Fruit fly (Drosophila melanogaster) whole organism, embryonic: ENCODE results near the gene CG4461.

ENCODE experiments used
- CG10267 ChIP-seq: fragments of 200-800 bp; sonication (Bioruptor generic); optimal IDR thresholded peaks from 2 replicates; lab custom pipeline; 2018; ENCODE audit warnings: missing biosample characterization, mild to moderate bottlenecking, missing genetic modification characterization, moderate library complexity
- CG11456 ChIP-seq: fragments of 200-800 bp; sonication (Bioruptor generic); IDR thresholded peaks from 3 replicates; pipeline ENCODE4 v1.3.6; 2022; ENCODE audit warnings: missing biosample characterization, missing genetic modification characterization
- CG12391 ChIP-seq: fragments of 200-800 bp; sonication (Bioruptor generic); optimal IDR thresholded peaks from 3 replicates; lab custom pipeline; 2018; ENCODE audit warnings: missing biosample characterization, mild to moderate bottlenecking, missing genetic modification characterization, moderate library complexity
- CG13123 ChIP-seq: fragments of 200-800 bp; sonication (Bioruptor generic); optimal IDR thresholded peaks from 2 replicates; lab custom pipeline; 2016; ENCODE audit warnings: missing biosample characterization, missing genetic modification characterization
- CG13624 ChIP-seq: fragments of 200-800 bp; sonication (Bioruptor generic); optimal IDR thresholded peaks from 2 replicates; lab custom pipeline; 2016; ENCODE audit warnings: missing biosample characterization, missing genetic modification characterization
- CG14860 ChIP-seq: fragments of 200-800 bp; sonication (Bioruptor generic); IDR thresholded peaks from 3 replicates; pipeline ENCODE4 v1.3.6; 2022; ENCODE audit warnings: missing biosample characterization, missing genetic modification characterization; ENCODE audit not compliant: partially characterized antibody
- CG18262 ChIP-seq: fragments of 200-800 bp; optimal IDR thresholded peaks from 3 replicates; lab custom pipeline; 2019; ENCODE audit warnings: missing biosample characterization, mild to moderate bottlenecking, missing genetic modification characterization, moderate library complexity
- CG1832 ChIP-seq: fragments of 200-800 bp; sonication (Bioruptor generic); optimal IDR thresholded peaks from 2 replicates; lab custom pipeline; 2017; ENCODE audit warnings: missing biosample characterization, mild to moderate bottlenecking, missing genetic modification characterization, inconsistent platforms
- CG33213 ChIP-seq: fragments of 200-800 bp; sonication (Bioruptor generic); optimal IDR thresholded peaks from 3 replicates; lab custom pipeline; 2016; ENCODE audit warnings: missing biosample characterization, missing genetic modification characterization
- CG34376 ChIP-seq: fragments of 200-800 bp; sonication (Bioruptor generic); optimal IDR thresholded peaks from 2 replicates; lab custom pipeline; 2018; ENCODE audit warnings: missing biosample characterization, mild to moderate bottlenecking, missing genetic modification characterization
- CG42726 ChIP-seq: fragments of 200-800 bp; sonication (Bioruptor generic); IDR thresholded peaks from 2 replicates; pipeline ENCODE4 v1.3.6; 2022; ENCODE audit warnings: missing biosample characterization, missing genetic modification characterization; ENCODE audit not compliant: partially characterized antibody
- CG4360 ChIP-seq: fragments of 200-800 bp; sonication (Bioruptor generic); IDR thresholded peaks from 2 replicates; pipeline ENCODE4 v1.3.6; 2022; ENCODE audit warnings: missing biosample characterization, missing genetic modification characterization
- CG6175 ChIP-seq: fragments of 200-800 bp; sonication (Bioruptor generic); IDR thresholded peaks from 3 replicates; pipeline ENCODE4 v1.3.6; 2022; ENCODE audit warnings: missing biosample characterization, missing genetic modification characterization
- CG6791 ChIP-seq: fragments of 200-800 bp; sonication (Bioruptor generic); IDR thresholded peaks from 3 replicates; pipeline ENCODE4 v1.3.6; 2022; ENCODE audit warnings: missing biosample characterization, missing genetic modification characterization; ENCODE audit not compliant: partially characterized antibody
- CG7839 ChIP-seq: fragments of 200-800 bp; sonication (Bioruptor generic); optimal IDR thresholded peaks from 3 replicates; lab custom pipeline; 2018; ENCODE audit warnings: missing biosample characterization, mild to moderate bottlenecking, missing genetic modification characterization, moderate library complexity
- CG8359 ChIP-seq: fragments of 200-800 bp; sonication (Bioruptor generic); optimal IDR thresholded peaks from 2 replicates; lab custom pipeline; 2017; ENCODE audit warnings: missing biosample characterization, mild to moderate bottlenecking, missing genetic modification characterization, borderline replicate concordance
- CG9437 ChIP-seq: fragments of 200-800 bp; sonication (Bioruptor generic); optimal IDR thresholded peaks from 2 replicates; lab custom pipeline; 2018; ENCODE audit warnings: missing biosample characterization, mild to moderate bottlenecking, missing genetic modification characterization
- Dek ChIP-seq: fragments of 200-800 bp; sonication (Bioruptor generic); optimal IDR thresholded peaks from 3 replicates; lab custom pipeline; 2019; ENCODE audit warnings: missing biosample characterization, mild to moderate bottlenecking, missing genetic modification characterization, moderate library complexity
- Dip3 ChIP-seq: fragments of 200-800 bp; sonication (Bioruptor generic); optimal IDR thresholded peaks from 3 replicates; lab custom pipeline; 2016; ENCODE audit warnings: missing biosample characterization, missing genetic modification characterization
- H2.0 ChIP-seq: fragments of 200-800 bp; sonication (Bioruptor generic); IDR thresholded peaks from 2 replicates; pipeline ENCODE4 v1.3.6; 2022; ENCODE audit warnings: missing biosample characterization, missing genetic modification characterization
- Hr78 ChIP-seq, 2 experiments: fragments of 200-800 bp in 1 of 2; fragments of >200 bp in 1 of 2; sonication (Bioruptor generic) in 1 of 2; optimal IDR thresholded peaks; 2 replicates each; lab custom pipeline; 2017 to 2019; ENCODE audit warnings: missing biosample characterization in 2 of 2, missing genetic modification characterization in 2 of 2, mild to moderate bottlenecking in 1 of 2, moderate library complexity in 1 of 2
- Lim3 ChIP-seq: fragments of 200-800 bp; sonication (Bioruptor generic); IDR thresholded peaks from 2 replicates; pipeline ENCODE4 v1.3.6; 2022; ENCODE audit warnings: missing biosample characterization, missing genetic modification characterization
- Lpt ChIP-seq: fragments of >200 bp; optimal IDR thresholded peaks from 2 replicates; lab custom pipeline; 2018; ENCODE audit warnings: missing biosample characterization, missing genetic modification characterization
- MBD-R2 ChIP-seq: fragments of 200-800 bp; sonication (Bioruptor generic); IDR thresholded peaks from 2 replicates; pipeline ENCODE4 v1.3.6; 2022; ENCODE audit warnings: missing biosample characterization, missing genetic modification characterization
- Ssrp ChIP-seq: fragments of 200-800 bp; sonication (Bioruptor generic); optimal IDR thresholded peaks from 2 replicates; lab custom pipeline; 2018; ENCODE audit warnings: missing biosample characterization, mild to moderate bottlenecking, missing genetic modification characterization, moderate library complexity
- TFAM ChIP-seq: fragments of 200-800 bp; sonication (Bioruptor generic); optimal IDR thresholded peaks from 2 replicates; lab custom pipeline; 2017; ENCODE audit warnings: missing biosample characterization, missing genetic modification characterization, inconsistent platforms
- Tbp ChIP-seq: fragments of >200 bp; optimal IDR thresholded peaks from 2 replicates; lab custom pipeline; 2018; ENCODE audit warnings: missing biosample characterization, missing genetic modification characterization
- Xrp1 ChIP-seq: fragments of 200-800 bp; sonication (Bioruptor generic); IDR thresholded peaks from 2 replicates; pipeline ENCODE4 v1.3.6; 2022; ENCODE audit warnings: missing biosample characterization, missing genetic modification characterization
- ap ChIP-seq: fragments of 200-800 bp; sonication (Bioruptor generic); IDR thresholded peaks from 2 replicates; pipeline ENCODE4 v1.3.6; 2022; ENCODE audit warnings: missing biosample characterization, missing genetic modification characterization
- az2 ChIP-seq: fragments of 200-800 bp; sonication (Bioruptor generic); optimal IDR thresholded peaks from 3 replicates; lab custom pipeline; 2016; ENCODE audit warnings: missing biosample characterization, missing genetic modification characterization
- br ChIP-seq: fragments of >200 bp; optimal IDR thresholded peaks from 2 replicates; lab custom pipeline; 2017
- btn ChIP-seq: fragments of 200-800 bp; sonication (Bioruptor generic); optimal IDR thresholded peaks from 2 replicates; lab custom pipeline; 2016; ENCODE audit warnings: missing biosample characterization, missing genetic modification characterization
- crp ChIP-seq, 2 experiments: fragments of 200-800 bp; sonication (Bioruptor generic); optimal IDR thresholded peaks; 2 replicates in 1 of 2; 3 replicates in 1 of 2; lab custom pipeline; 2017; ENCODE audit warnings: missing biosample characterization in 2 of 2, missing genetic modification characterization in 2 of 2, mild to moderate bottlenecking in 1 of 2, moderate library complexity in 1 of 2
- dmrt99B ChIP-seq: fragments of 200-800 bp; sonication (Bioruptor generic); optimal IDR thresholded peaks from 2 replicates; lab custom pipeline; 2018; ENCODE audit warnings: missing biosample characterization, mild to moderate bottlenecking, missing genetic modification characterization, moderate library complexity
- fru ChIP-seq: fragments of >200 bp; optimal IDR thresholded peaks from 2 replicates; lab custom pipeline; 2017
- gce ChIP-seq: fragments of 200-800 bp; sonication (Bioruptor generic); IDR thresholded peaks from 3 replicates; pipeline ENCODE4 v1.3.6; 2022; ENCODE audit warnings: missing biosample characterization, missing genetic modification characterization
- gcm2 ChIP-seq: fragments of 200-800 bp; sonication (Bioruptor generic); optimal IDR thresholded peaks from 2 replicates; lab custom pipeline; 2016; ENCODE audit warnings: missing biosample characterization, missing genetic modification characterization
- inv ChIP-seq: fragments of 200-800 bp; sonication (Bioruptor generic); IDR thresholded peaks from 2 replicates; pipeline ENCODE4 v1.3.6; 2022; ENCODE audit warnings: missing biosample characterization, missing genetic modification characterization; ENCODE audit not compliant: partially characterized antibody
- jing ChIP-seq: fragments of 200-800 bp; sonication (Bioruptor generic); optimal IDR thresholded peaks from 2 replicates; lab custom pipeline; 2018; ENCODE audit warnings: missing biosample characterization, mild to moderate bottlenecking, missing genetic modification characterization
- kah ChIP-seq: fragments of 200-800 bp; sonication (Bioruptor generic); optimal IDR thresholded peaks from 2 replicates; lab custom pipeline; 2018; ENCODE audit warnings: missing biosample characterization, mild to moderate bottlenecking, missing genetic modification characterization
- kay ChIP-seq: fragments of 200-800 bp; sonication (Bioruptor generic); optimal IDR thresholded peaks from 2 replicates; lab custom pipeline; 2016; ENCODE audit warnings: missing biosample characterization, missing genetic modification characterization
- lov ChIP-seq, 2 experiments: fragments of 200-800 bp in 1 of 2; fragments of >200 bp in 1 of 2; sonication (Bioruptor generic) in 1 of 2; IDR thresholded peaks in 1 of 2; optimal IDR thresholded peaks in 1 of 2; 2 replicates in 1 of 2; 3 replicates in 1 of 2; pipeline versions ENCODE4 v1.3.6 to Lab custom; 2017 to 2022; ENCODE audit warnings: missing biosample characterization in 1 of 2, missing genetic modification characterization in 1 of 2
- prd ChIP-seq, 3 experiments: fragments of >200 bp in 2 of 3; fragments of 200-800 bp in 1 of 3; sonication (Bioruptor generic) in 1 of 3; optimal IDR thresholded peaks in 2 of 3; IDR thresholded peaks in 1 of 3; 2 replicates in 2 of 3; 3 replicates in 1 of 3; pipeline versions ENCODE4 v1.3.6 to Lab custom; 2017 to 2022; ENCODE audit warnings: missing biosample characterization in 1 of 3, missing genetic modification characterization in 1 of 3
- salm ChIP-seq: fragments of 200-800 bp; sonication (Bioruptor generic); optimal IDR thresholded peaks from 2 replicates; lab custom pipeline; 2018; ENCODE audit warnings: missing biosample characterization, mild to moderate bottlenecking, missing genetic modification characterization
- slou ChIP-seq: fragments of 200-800 bp; sonication (Bioruptor generic); optimal IDR thresholded peaks from 3 replicates; lab custom pipeline; 2016; ENCODE audit warnings: missing biosample characterization, missing genetic modification characterization
- slp2 ChIP-seq: fragments of 200-800 bp; sonication (Bioruptor generic); optimal IDR thresholded peaks from 2 replicates; lab custom pipeline; 2016; ENCODE audit warnings: missing biosample characterization, missing genetic modification characterization
- stwl ChIP-seq: fragments of 200-800 bp; sonication (Bioruptor generic); optimal IDR thresholded peaks from 3 replicates; lab custom pipeline; 2018; ENCODE audit warnings: missing biosample characterization, mild to moderate bottlenecking, missing genetic modification characterization, moderate library complexity
- zfh1 ChIP-seq: fragments of 200-800 bp; sonication (Bioruptor generic); IDR thresholded peaks from 3 replicates; pipeline ENCODE4 v1.3.6; 2022; ENCODE audit warnings: missing biosample characterization, missing genetic modification characterization

Gene CG4461

dm6 chr3L:9410754-9411423, 35.7 kb downstream of the CG4461 start, which contains the start of the genes CG4022 and Cpsf5 (continued):
- TF ChIP-seq zfh1 (GFP tag; lab: Robert Waterston, UW) (peak; percentile 83), CG9437 (peak; percentile 60), CG8359 (GFP tag; lab: Kevin White, UChicago) (no peak), CG10267 (tag; lab: Kevin White, UChicago) (peak; percentile 81), dmrt99B (tag; lab: Kevin White, UChicago) (no peak), salm (tag; lab: Kevin White, UChicago) (peak; percentile 43), CG42726 (GFP tag; lab: Robert Waterston, UW) (no peak), Xrp1 (peak; percentile 89), stwl (tag; lab: Kevin White, UChicago) (peak; percentile 73), jing (GFP tag; lab: Kevin White, UChicago) (peak; percentile 12), CG11456 (GFP tag; lab: Robert Waterston, UW) (peak; percentile 78; the same call in 2 of the 3 replicates), br (lab: Kevin White, UChicago) (no peak), gcm2 (GFP tag; lab: Kevin White, UChicago) (peak; percentile 53), CG6791 (GFP tag; lab: Robert Waterston, UW) (no peak), Dek (peak; percentile 83), CG13123 (GFP tag; lab: Kevin White, UChicago) (peak; percentile 74), inv (peak; percentile 49; the same call in 1 of the 2 replicates), CG1832 (GFP tag; lab: Kevin White, UChicago) (no peak), CG18262 (tag; lab: Kevin White, UChicago) (peak; percentile 84), az2 (GFP tag; lab: Kevin White, UChicago) (peak; percentile 85), CG6175 (GFP tag; lab: Robert Waterston, UW) (peak; percentile 19; the same call in 1 of the 3 replicates), CG7839 (tag; lab: Kevin White, UChicago) (peak; percentile 79), kah (GFP tag; lab: Kevin White, UChicago) (peak; percentile 22), slp2 (peak; percentile 46), H2.0 (peak; percentile 81), MBD-R2 (GFP tag; lab: Robert Waterston, UW) (peak; percentile 84), Lim3 (GFP tag; lab: Robert Waterston, UW) (no peak), crp (GFP tag; optimal IDR thresholded peaks at IDR 0.05; lab: Kevin White, UChicago) (peak in 1 of 2 experiments; percentile 53), gce (peak; percentile 80; the same call in 1 of the 3 replicates), Ssrp (tag; lab: Kevin White, UChicago) (peak; percentile 84), CG14860 (GFP tag; lab: Robert Waterston, UW) (no peak), ap (peak; percentile 56), CG12391 (tag; lab: Kevin White, UChicago) (peak; percentile 95), Hr78 (GFP tag; optimal IDR thresholded peaks at IDR 0.05; lab: Kevin White, UChicago) (no peak), btn (GFP tag; lab: Kevin White, UChicago) (no peak), Tbp (GFP tag; lab: Kevin White, UChicago) (no peak), Dip3 (GFP tag; lab: Kevin White, UChicago) (peak; percentile 53), TFAM (GFP tag; lab: Kevin White, UChicago) (no peak), prd (optimal IDR thresholded peaks at IDR 0.05; lab: Kevin White, UChicago) (no peak), prd (GFP tag; IDR thresholded peaks at IDR 0.05; lab: Robert Waterston, UW) (peak; percentile 84), CG34376 (GFP tag; lab: Kevin White, UChicago) (peak; percentile 23), CG4360 (GFP tag; lab: Robert Waterston, UW) (no peak), CG13624 (GFP tag; lab: Kevin White, UChicago) (peak; percentile 60), lov (optimal IDR thresholded peaks at IDR 0.05; lab: Kevin White, UChicago) (no peak), lov (GFP tag; IDR thresholded peaks at IDR 0.05; lab: Robert Waterston, UW) (peak; percentile 71; the same call in 2 of the 3 replicates), Lpt (GFP tag; lab: Kevin White, UChicago) (no peak), fru (no peak), kay (peak; percentile 71), slou (GFP tag; lab: Kevin White, UChicago) (peak; percentile 51), CG33213 (GFP tag; lab: Kevin White, UChicago) (peak; percentile 52)
